Fruit fly (Drosophila melanogaster) whole organism, larva: Measurements from ENCODE around the gene CG2540.

Experiments used
- noc ChIP-seq: fragments of 200-800 bp; sonication (Bioruptor generic); optimal IDR thresholded peaks from 3 replicates; lab custom pipeline; 2019; ENCODE audit warnings: missing biosample characterization, mild to moderate bottlenecking, missing genetic modification characterization, moderate library complexity

Gene CG2540

dm6 chrX:12600802-12601793 lies 28.6 kb upstream of the CG2540 start:
- TF ChIP-seq noc: no peak

- no peak for TF ChIP-seq noc
Measured at dm6 chrX:12611536-12612458, 17.9 kb upstream of the CG2540 start, which contains the start of the genes CG1463 and Fpgs1. Gene CG1463 (minus strand): TSS chrX:12611667. Gene Fpgs1 (plus strand): TSS chrX:12611867.

DNA sequence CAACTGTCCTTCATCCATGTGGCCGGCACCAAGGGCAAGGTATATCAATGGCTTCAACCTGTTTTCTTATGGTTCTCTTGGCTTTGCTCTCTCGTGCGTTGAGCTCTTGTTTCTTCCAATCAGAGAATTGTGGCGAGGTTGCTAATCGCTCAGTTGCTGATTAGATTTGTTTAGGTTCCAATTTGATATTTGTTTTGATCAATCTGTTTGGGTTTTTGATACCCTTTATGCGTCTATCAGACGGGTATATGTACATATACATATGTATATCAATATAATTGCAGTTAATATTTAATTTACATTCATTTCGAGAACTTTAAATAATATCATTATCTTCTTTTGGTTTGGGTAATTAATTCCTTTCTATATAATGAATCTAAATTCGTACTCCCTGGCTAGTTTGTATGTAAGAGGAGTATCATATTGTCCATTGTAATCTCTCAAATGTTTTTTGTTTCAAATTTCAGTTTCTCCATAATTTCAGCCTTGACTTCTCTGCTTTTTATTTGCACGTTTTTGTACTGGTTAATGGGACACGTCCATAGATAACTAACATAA lies 16.4 kb upstream of the CG2540 start:
- peak; percentile 77 for TF ChIP-seq noc

- TF ChIP-seq noc: no peak
Measured at dm6 chrX:12615752-12616366, 13.8 kb upstream of the CG2540 start, which contains the start of gene CG11085. Gene CG11085 (plus strand): TSS chrX:12616316.

dm6 chrX:12621640-12622039 lies 8.0 kb upstream of the CG2540 start:
- no peak for TF ChIP-seq noc

DNA sequence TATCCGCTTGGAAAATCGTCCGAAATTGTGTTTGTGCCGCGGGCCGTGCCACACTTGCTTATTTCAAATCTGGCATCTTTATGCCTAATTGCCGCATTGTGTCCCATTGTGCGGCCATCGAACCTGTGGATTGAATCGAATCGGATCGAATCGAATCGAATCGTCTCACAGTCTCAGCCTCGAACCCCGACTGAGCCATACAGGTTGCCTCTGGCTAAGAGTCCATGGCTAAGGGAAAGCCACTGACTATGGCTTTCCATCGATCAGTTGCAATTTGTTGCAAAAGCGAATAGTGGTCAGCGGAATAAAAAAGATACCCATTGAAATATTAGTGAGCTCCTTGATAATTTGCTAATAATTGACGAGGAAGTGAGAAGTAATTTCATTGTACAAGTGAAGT lies 5.7 kb upstream of the CG2540 start, which contains the start of gene CG15728:
CG15728 (plus strand) TSS at position 301 of the 400 bp plus-strand sequence.
- TF ChIP-seq noc: no peak

- TF ChIP-seq noc: no peak
Measured at dm6 chrX:12625594-12626274, 3.9 kb upstream of the CG2540 start.

dm6 chrX:12631317-12632156 lies 1.9 kb downstream of the CG2540 start, which contains the start of gene Tomosyn:
Gene Tomosyn (plus strand): TSS chrX:12631605.
- TF ChIP-seq noc: peak; percentile 47

dm6 chrX:12632157-12632422 lies 2.4 kb downstream of the CG2540 start:
- TF ChIP-seq noc: no peak

- no peak for TF ChIP-seq noc
Measured at dm6 chrX:12633204-12633603, 3.5 kb downstream of the CG2540 start.

- no peak for TF ChIP-seq noc
Measured at dm6 chrX:12633992-12634391, 4.3 kb downstream of the CG2540 start.

DNA sequence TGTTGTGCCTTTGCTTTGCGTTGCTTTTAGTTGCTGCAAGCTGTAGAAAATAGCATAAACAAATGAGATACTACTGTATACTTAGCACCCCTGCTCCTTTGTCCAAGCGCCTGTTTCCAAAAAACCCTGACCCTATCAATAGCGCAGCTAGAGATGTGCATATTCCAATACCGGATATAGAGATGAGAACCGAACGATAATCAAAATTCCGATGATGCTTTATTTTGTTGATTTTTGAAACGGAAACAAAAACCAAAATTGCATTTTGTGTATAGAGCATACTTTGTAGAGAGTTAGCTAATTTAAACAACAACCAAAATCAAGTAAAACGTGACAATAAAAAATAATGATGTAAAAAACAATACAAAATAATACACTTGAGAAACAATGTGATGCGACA lies 15.7 kb downstream of the CG2540 start:
- TF ChIP-seq noc: no peak

- TF ChIP-seq noc: no peak
Measured at dm6 chrX:12651613-12652012, 21.9 kb downstream of the CG2540 start.

DNA sequence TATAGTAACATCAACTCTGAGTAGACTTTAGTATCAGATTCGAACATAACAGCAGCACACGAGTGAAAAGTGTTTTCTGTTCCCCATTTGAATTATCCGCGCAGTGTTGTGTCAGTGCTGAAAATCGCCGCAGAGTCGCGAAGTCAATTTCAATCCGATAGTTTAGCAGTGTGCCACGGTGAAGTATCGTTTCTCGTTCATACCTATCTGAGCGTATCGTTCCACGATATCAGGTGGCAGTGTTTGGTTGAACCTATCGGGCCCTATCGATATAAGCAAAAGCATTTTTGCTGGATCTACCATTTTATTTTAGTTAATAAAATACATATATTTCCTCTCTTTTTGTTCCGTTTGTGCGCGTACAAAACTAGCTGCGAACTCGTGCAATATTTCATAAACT lies 23.9 kb downstream of the CG2540 start, which contains the start of gene CkIalpha:
CkIalpha (plus strand) TSS at position 53 of the 400 bp plus-strand sequence.
- TF ChIP-seq noc: no peak

DNA sequence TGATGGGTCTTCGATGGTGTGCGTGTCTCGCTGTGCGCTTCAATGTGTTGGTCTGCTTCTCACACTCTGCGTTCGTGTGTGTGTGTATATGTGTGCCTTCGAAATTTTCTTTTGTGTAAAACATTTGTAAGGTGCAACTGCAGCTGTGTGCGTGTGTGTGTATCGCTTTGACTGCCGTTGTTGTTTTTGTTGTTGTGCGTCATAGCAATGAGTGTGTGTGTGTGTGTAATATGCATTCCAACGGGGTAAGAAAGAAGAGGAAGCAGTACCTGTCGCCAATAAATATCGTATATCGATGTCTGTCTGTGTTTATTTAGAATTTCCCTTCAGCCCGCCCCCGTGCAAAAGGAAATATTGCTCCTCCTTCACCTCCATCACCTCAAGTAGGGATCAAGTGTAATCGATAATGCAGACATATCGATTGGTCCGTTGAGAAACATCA lies 24.6 kb downstream of the CG2540 start:
- TF ChIP-seq noc: peak; percentile 14
